Worm (Caenorhabditis elegans): Measurements from ENCODE around the gene dlc-5.

The dlc-5 gene

DNA sequence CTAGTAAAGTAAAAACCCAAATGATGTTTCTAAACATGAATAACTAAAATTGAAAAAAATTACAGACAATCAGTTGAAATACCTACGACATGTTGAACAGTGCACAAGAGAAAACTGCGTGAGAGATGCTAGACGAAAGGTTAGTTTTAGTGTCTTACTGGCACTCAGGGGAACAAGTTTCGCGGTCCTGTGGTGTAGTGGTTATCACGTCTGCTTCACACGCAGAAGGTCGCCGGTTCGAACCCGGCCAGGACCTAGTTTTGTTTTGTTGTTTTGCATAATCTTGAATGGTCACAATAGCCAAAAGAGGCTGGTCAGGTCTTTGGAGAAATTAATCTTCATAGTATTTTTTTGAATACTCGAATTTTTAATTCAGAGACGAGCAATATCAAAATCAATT is 43.0 kb downstream of the dlc-5 start (continued):
- TF ChIP-seq F57A8.1 (GFP tag; optimal IDR thresholded peaks at IDR 0.05) (no peak), hsf-1 (GFP tag; IDR thresholded peaks at IDR 0.05) (peak; percentile 44; the same call in 1 of the 2 replicates), gei-17 (GFP tag; optimal IDR thresholded peaks at IDR 0.05) (no peak), aptf-2 (GFP tag; conservative IDR thresholded peaks at IDR 0.05) (no peak), unc-130 (GFP tag; optimal IDR thresholded peaks at IDR 0.05) (peak; percentile 4), lir-1 (GFP tag; conservative IDR thresholded peaks at IDR 0.05) (no peak), die-1 (tag; optimal IDR thresholded peaks at IDR 0.05) (peak; percentile 73), ztf-28 (GFP tag; IDR thresholded peaks at IDR 0.05) (no peak; the same call in 1 of the 2 replicates), Y53F4B.3 (GFP tag; IDR thresholded peaks at IDR 0.05) (peak; percentile 35; the same call in 1 of the 2 replicates), Y79H2A.3 (GFP tag; conservative IDR thresholded peaks at IDR 0.05) (0 out of 2 replicates have a peak, but pooled peaks have one; percentile 12), F23B12.7 (tag; optimal IDR thresholded peaks at IDR 0.05; ENCODE audit: insufficient read depth) (peak; percentile 67), F55B11.4 (tag; optimal IDR thresholded peaks at IDR 0.05; ENCODE audit: borderline replicate concordance, insufficient read depth) (no peak), madf-6 (GFP tag; IDR thresholded peaks at IDR 0.05) (no peak), ztf-3 (GFP tag; optimal IDR thresholded peaks at IDR 0.05) (no peak), akir-1 (GFP tag; optimal IDR thresholded peaks at IDR 0.05) (no peak), Y67H2A.10 (GFP tag; conservative IDR thresholded peaks at IDR 0.05) (no peak; the same call in 1 of the 2 replicates), ztf-25 (GFP tag; IDR thresholded peaks at IDR 0.05) (no peak), nhr-27 (tag; optimal IDR thresholded peaks at IDR 0.05) (no peak), tlf-1 (GFP tag; optimal IDR thresholded peaks at IDR 0.05) (peak; percentile 2), madf-3 (GFP tag; IDR thresholded peaks at IDR 0.05) (0 out of 2 replicates have a peak, but pooled peaks have one; percentile 55), snpc-1.3 (tag; optimal IDR thresholded peaks at IDR 0.05; ENCODE audit: insufficient read depth) (peak; percentile 66), egrh-3 (GFP tag; IDR thresholded peaks at IDR 0.05) (0 out of 2 replicates have a peak, but pooled peaks have one; percentile 5), repo-1 (tag; optimal IDR thresholded peaks at IDR 0.05) (peak; percentile 43), Y53G8AR.9 (GFP tag; conservative IDR thresholded peaks at IDR 0.05) (peak; percentile 57; the same call in 1 of the 2 replicates), zfh-2 (GFP tag; conservative IDR thresholded peaks at IDR 0.05) (no peak), hlh-12 (tag; optimal IDR thresholded peaks at IDR 0.05) (peak; percentile 26), let-526 (GFP tag; IDR thresholded peaks at IDR 0.05) (peak; percentile 72; the same call in 1 of the 2 replicates), tbx-9 (tag; optimal IDR thresholded peaks at IDR 0.05; ENCODE audit: borderline replicate concordance) (no peak), attf-3 (GFP tag; conservative IDR thresholded peaks at IDR 0.05) (0 out of 2 replicates have a peak, but pooled peaks have one; percentile 47), lin-35 (GFP tag; optimal IDR thresholded peaks at IDR 0.05) (peak in 1 of 3 experiments; percentile 10), F57C9.4 (tag; optimal IDR thresholded peaks at IDR 0.05) (no peak), B0261.1 (tag; optimal IDR thresholded peaks at IDR 0.05) (peak; percentile 78), Y95B8A.8 (GFP tag; IDR thresholded peaks at IDR 0.05) (no peak), T07F8.4 (tag; optimal IDR thresholded peaks at IDR 0.05) (peak; percentile 45), hmg-1.2 (GFP tag; IDR thresholded peaks at IDR 0.05) (peak; percentile 64), athp-1 (tag; optimal IDR thresholded peaks at IDR 0.05) (peak; percentile 50), fkh-3 (tag; optimal IDR thresholded peaks at IDR 0.05) (no peak), F52B5.7 (tag; optimal IDR thresholded peaks at IDR 0.05) (no peak), efl-1 (GFP tag; optimal IDR thresholded peaks at IDR 0.05) (no peak), B0019.2 (GFP tag; conservative IDR thresholded peaks at IDR 0.05) (no peak), nfya-1 (tag; optimal IDR thresholded peaks at IDR 0.05; ENCODE audit: borderline replicate concordance, insufficient read depth) (no peak), mel-28 (tag; optimal IDR thresholded peaks at IDR 0.05; ENCODE audit: borderline replicate concordance) (no peak), B0336.3 (GFP tag; IDR thresholded peaks at IDR 0.05) (peak; percentile 57), ztf-18 (tag; optimal IDR thresholded peaks at IDR 0.05) (peak; percentile 62), snpc-1.1 (tag; optimal IDR thresholded peaks at IDR 0.05; ENCODE audit: insufficient read depth) (peak; percentile 42), lsy-27 (tag; optimal IDR thresholded peaks at IDR 0.05; ENCODE audit: borderline replicate concordance, insufficient read depth) (peak; percentile 16), ccch-3 (GFP tag; optimal IDR thresholded peaks at IDR 0.05) (no peak)
